Fruit fly (Drosophila melanogaster) whole organism, embryonic: ENCODE measurements around the gene CG32073.

ENCODE experiments used
- Asciz ChIP-seq: fragments of 200-800 bp; sonication (Bioruptor generic); optimal IDR thresholded peaks from 2 replicates; lab custom pipeline; 2017; ENCODE audit warnings: missing biosample characterization, mild to moderate bottlenecking, missing genetic modification characterization, missing genetic modification reagents
- Atf-2 ChIP-seq: fragments of 200-800 bp; sonication (Bioruptor generic); optimal IDR thresholded peaks from 2 replicates; lab custom pipeline; 2016; ENCODE audit warnings: missing biosample characterization, missing genetic modification characterization
- Blimp-1 ChIP-seq: fragments of 200-800 bp; sonication (Bioruptor generic); optimal IDR thresholded peaks from 3 replicates; lab custom pipeline; 2018; ENCODE audit warnings: missing biosample characterization, missing genetic modification characterization, mild to moderate bottlenecking, moderate library complexity, missing genetic modification reagents
- CG11695 ChIP-seq: fragments of 200-800 bp; sonication (Bioruptor generic); IDR thresholded peaks from 3 replicates; pipeline ENCODE4 v1.3.6; 2022; ENCODE audit warnings: missing biosample characterization, missing genetic modification characterization
- CG12155 ChIP-seq: fragments of 200-800 bp; sonication (Bioruptor generic); optimal IDR thresholded peaks from 3 replicates; lab custom pipeline; 2016; ENCODE audit warnings: missing biosample characterization, missing genetic modification characterization
- CG12219 ChIP-seq: fragments of 200-800 bp; sonication (Bioruptor generic); optimal IDR thresholded peaks from 3 replicates; lab custom pipeline; 2018; ENCODE audit warnings: missing biosample characterization, mild to moderate bottlenecking, missing genetic modification characterization
- CG12769 ChIP-seq: fragments of 200-800 bp; sonication (Bioruptor generic); optimal IDR thresholded peaks from 2 replicates; lab custom pipeline; 2019; ENCODE audit warnings: missing biosample characterization, mild to moderate bottlenecking, missing genetic modification characterization, moderate library complexity
- CG13287 ChIP-seq: fragments of 200-800 bp; sonication (Bioruptor generic); IDR thresholded peaks from 2 replicates; pipeline ENCODE4 v1.3.6; 2022; ENCODE audit warnings: missing biosample characterization, missing genetic modification characterization; ENCODE audit not compliant: partially characterized antibody
- CG15073 ChIP-seq: fragments of 200-800 bp; sonication (Bioruptor generic); optimal IDR thresholded peaks from 2 replicates; lab custom pipeline; 2016; ENCODE audit warnings: missing biosample characterization, missing genetic modification characterization
- CG15269 ChIP-seq: fragments of 200-800 bp; sonication (Bioruptor generic); optimal IDR thresholded peaks from 2 replicates; lab custom pipeline; 2018; ENCODE audit warnings: missing biosample characterization, mild to moderate bottlenecking, missing genetic modification characterization, moderate library complexity
- CG15479 ChIP-seq: fragments of 200-800 bp; sonication (Bioruptor generic); optimal IDR thresholded peaks from 3 replicates; lab custom pipeline; 2019; ENCODE audit warnings: missing biosample characterization, mild to moderate bottlenecking, missing genetic modification characterization, moderate library complexity
- CG17186 ChIP-seq: fragments of 200-800 bp; sonication (Bioruptor generic); optimal IDR thresholded peaks from 3 replicates; lab custom pipeline; 2017; ENCODE audit warnings: missing biosample characterization, missing genetic modification reagents, missing genetic modification characterization
- CG17829 ChIP-seq: fragments of 200-800 bp; optimal IDR thresholded peaks from 2 replicates; lab custom pipeline; 2019; ENCODE audit warnings: missing biosample characterization, mild to moderate bottlenecking, missing genetic modification characterization, moderate library complexity
- CG4424 ChIP-seq: fragments of 200-800 bp; sonication (Bioruptor generic); optimal IDR thresholded peaks from 3 replicates; lab custom pipeline; 2016; ENCODE audit warnings: missing biosample characterization, missing genetic modification characterization
- CG4730 ChIP-seq: fragments of 200-800 bp; sonication (Bioruptor generic); IDR thresholded peaks from 2 replicates; pipeline ENCODE4 v1.3.6; 2022; ENCODE audit warnings: missing biosample characterization, missing genetic modification characterization
- CG7839 ChIP-seq: fragments of 200-800 bp; sonication (Bioruptor generic); optimal IDR thresholded peaks from 3 replicates; lab custom pipeline; 2018; ENCODE audit warnings: missing biosample characterization, mild to moderate bottlenecking, missing genetic modification characterization, moderate library complexity
- CG7963 ChIP-seq: fragments of 200-800 bp; sonication (Bioruptor generic); IDR thresholded peaks from 3 replicates; pipeline ENCODE4 v1.3.6; 2022; ENCODE audit warnings: missing biosample characterization, missing genetic modification characterization; ENCODE audit not compliant: partially characterized antibody
- CkIIα-i1 ChIP-seq: fragments of 200-800 bp; sonication (Bioruptor generic); IDR thresholded peaks from 2 replicates; pipeline ENCODE4 v1.3.6; 2022; ENCODE audit warnings: missing biosample characterization, missing genetic modification characterization
- Dad ChIP-seq: fragments of 200-800 bp; sonication (Bioruptor generic); optimal IDR thresholded peaks from 3 replicates; lab custom pipeline; 2016; ENCODE audit warnings: missing biosample characterization, missing genetic modification characterization
- Drgx ChIP-seq: fragments of 200-800 bp; sonication (Bioruptor generic); IDR thresholded peaks from 2 replicates; pipeline ENCODE4 v1.3.6; 2022; ENCODE audit warnings: missing biosample characterization, missing genetic modification characterization
- E2f2 ChIP-seq: fragments of 200-800 bp; sonication (Bioruptor generic); IDR thresholded peaks from 2 replicates; pipeline ENCODE4 v1.3.6; 2022; ENCODE audit warnings: missing biosample characterization, missing genetic modification characterization
- ERR ChIP-seq: fragments of 200-800 bp; sonication (Bioruptor generic); optimal IDR thresholded peaks from 2 replicates; lab custom pipeline; 2016; ENCODE audit warnings: missing biosample characterization, missing genetic modification characterization
- HHEX ChIP-seq: fragments of 200-800 bp; sonication (Bioruptor generic); optimal IDR thresholded peaks from 3 replicates; lab custom pipeline; 2017; ENCODE audit warnings: missing biosample characterization, mild to moderate bottlenecking, missing genetic modification characterization, missing genetic modification reagents
- HLH3B ChIP-seq: fragments of 200-800 bp; sonication (Bioruptor generic); IDR thresholded peaks from 2 replicates; pipeline ENCODE4 v1.3.6; 2022; ENCODE audit warnings: missing biosample characterization, missing genetic modification characterization
- Hmr ChIP-seq: fragments of 200-800 bp; sonication (Bioruptor generic); optimal IDR thresholded peaks from 3 replicates; lab custom pipeline; 2017; ENCODE audit warnings: mild to moderate bottlenecking, missing biosample characterization, missing genetic modification reagents, missing genetic modification characterization
- Meics ChIP-seq: fragments of 200-800 bp; sonication (Bioruptor generic); optimal IDR thresholded peaks from 2 replicates; lab custom pipeline; 2017; ENCODE audit warnings: missing biosample characterization, mild to moderate bottlenecking, missing genetic modification characterization
- Myb ChIP-seq: fragments of 200-800 bp; sonication (Bioruptor generic); optimal IDR thresholded peaks from 2 replicates; lab custom pipeline; 2016; ENCODE audit warnings: missing biosample characterization, missing genetic modification characterization
- NC2α ChIP-seq: fragments of 200-800 bp; sonication (Bioruptor generic); optimal IDR thresholded peaks from 2 replicates; lab custom pipeline; 2016; ENCODE audit warnings: missing biosample characterization, missing genetic modification characterization
- Sin3A ChIP-seq: fragments of >200 bp; optimal IDR thresholded peaks from 2 replicates; lab custom pipeline; 2018
- Xrp1 ChIP-seq: fragments of 200-800 bp; sonication (Bioruptor generic); IDR thresholded peaks from 2 replicates; pipeline ENCODE4 v1.3.6; 2022; ENCODE audit warnings: missing biosample characterization, missing genetic modification characterization
- az2 ChIP-seq: fragments of 200-800 bp; sonication (Bioruptor generic); optimal IDR thresholded peaks from 3 replicates; lab custom pipeline; 2016; ENCODE audit warnings: missing biosample characterization, missing genetic modification characterization
- br ChIP-seq: fragments of >200 bp; optimal IDR thresholded peaks from 2 replicates; lab custom pipeline; 2017
- caup ChIP-seq: fragments of 200-800 bp; sonication (Bioruptor generic); optimal IDR thresholded peaks from 3 replicates; lab custom pipeline; 2017; ENCODE audit warnings: missing biosample characterization, mild to moderate bottlenecking, missing genetic modification characterization, moderate library complexity; ENCODE audit not compliant: severe bottlenecking
- dysf ChIP-seq: fragments of 200-800 bp; sonication (Bioruptor generic); IDR thresholded peaks from 3 replicates; pipeline ENCODE4 v1.3.6; 2022; ENCODE audit warnings: missing biosample characterization, missing genetic modification characterization
- esg ChIP-seq: fragments of 200-800 bp; sonication (Bioruptor generic); conservative IDR thresholded peaks from 2 replicates; pipeline ENCODE4 v1.3.6; 2022; ENCODE audit warnings: missing biosample characterization, missing genetic modification characterization
- ewg ChIP-seq: fragments of 200-800 bp; sonication (Bioruptor generic); optimal IDR thresholded peaks from 3 replicates; lab custom pipeline; 2017; ENCODE audit warnings: mild to moderate bottlenecking, missing biosample characterization, missing genetic modification reagents, missing genetic modification characterization
- gcm2 ChIP-seq: fragments of 200-800 bp; sonication (Bioruptor generic); optimal IDR thresholded peaks from 2 replicates; lab custom pipeline; 2016; ENCODE audit warnings: missing biosample characterization, missing genetic modification characterization
- gfzf ChIP-seq: fragments of 200-800 bp; sonication (Bioruptor generic); optimal IDR thresholded peaks from 2 replicates; lab custom pipeline; 2016; ENCODE audit warnings: missing biosample characterization, mild to moderate bottlenecking, missing genetic modification characterization, moderate library complexity
- hth ChIP-seq: fragments of >200 bp; optimal IDR thresholded peaks from 2 replicates; lab custom pipeline; 2017; ENCODE audit warnings: inconsistent platforms
- knrl ChIP-seq: fragments of 200-800 bp; sonication (Bioruptor generic); IDR thresholded peaks from 3 replicates; pipeline ENCODE4 v1.3.6; 2022; ENCODE audit warnings: missing biosample characterization, missing genetic modification characterization; ENCODE audit not compliant: partially characterized antibody
- oc ChIP-seq: fragments of 200-800 bp; sonication (Bioruptor generic); optimal IDR thresholded peaks from 2 replicates; lab custom pipeline; 2018; ENCODE audit warnings: missing biosample characterization, mild to moderate bottlenecking, missing genetic modification characterization, moderate library complexity
- onecut ChIP-seq: fragments of 200-800 bp; sonication (Bioruptor generic); IDR thresholded peaks from 2 replicates; pipeline ENCODE4 v1.3.6; 2022; ENCODE audit warnings: missing biosample characterization, missing genetic modification characterization
- peb ChIP-seq: fragments of 200-800 bp; sonication (Bioruptor generic); IDR thresholded peaks from 2 replicates; pipeline ENCODE4 v1.3.6; 2022; ENCODE audit warnings: missing biosample characterization, missing genetic modification characterization
- pho ChIP-seq: fragments of 200-800 bp; sonication (Bioruptor generic); optimal IDR thresholded peaks from 2 replicates; lab custom pipeline; 2016; ENCODE audit warnings: missing biosample characterization, missing genetic modification characterization
- pum ChIP-seq: fragments of 200-800 bp; sonication (Bioruptor generic); optimal IDR thresholded peaks from 2 replicates; lab custom pipeline; 2016; ENCODE audit warnings: missing biosample characterization, missing genetic modification characterization
- repo ChIP-seq: fragments of 200-800 bp; sonication (Bioruptor generic); optimal IDR thresholded peaks from 2 replicates; lab custom pipeline; 2016; ENCODE audit warnings: missing biosample characterization, missing genetic modification characterization
- run ChIP-seq: fragments of 200-800 bp; sonication (Bioruptor generic); optimal IDR thresholded peaks from 3 replicates; lab custom pipeline; 2018; ENCODE audit warnings: missing biosample characterization, mild to moderate bottlenecking, missing genetic modification characterization
- sens-2 ChIP-seq: fragments of 200-800 bp; sonication (Bioruptor generic); IDR thresholded peaks from 2 replicates; pipeline ENCODE4 v1.3.6; 2022; ENCODE audit warnings: missing biosample characterization, missing genetic modification characterization
- sima ChIP-seq: fragments of 200-800 bp; sonication (Bioruptor generic); optimal IDR thresholded peaks from 2 replicates; lab custom pipeline; 2016; ENCODE audit warnings: missing biosample characterization, missing genetic modification characterization
- sqz ChIP-seq: fragments of 200-800 bp; sonication (Bioruptor generic); optimal IDR thresholded peaks from 3 replicates; lab custom pipeline; 2018; ENCODE audit warnings: missing biosample characterization, mild to moderate bottlenecking, missing genetic modification characterization
- trem ChIP-seq: fragments of 200-800 bp; optimal IDR thresholded peaks from 3 replicates; lab custom pipeline; 2019; ENCODE audit warnings: missing biosample characterization, mild to moderate bottlenecking, missing genetic modification characterization, moderate library complexity
- zen2 ChIP-seq: fragments of 200-800 bp; sonication (Bioruptor generic); IDR thresholded peaks from 3 replicates; pipeline ENCODE4 v1.3.6; 2022; ENCODE audit warnings: missing biosample characterization, missing genetic modification characterization; ENCODE audit not compliant: partially characterized antibody

Gene CG32073

dm6 chr3L:11064689-11065088, 42.7 kb downstream of the CG32073 start, which contains the start of the genes CG32075, CG45101 and SuUR (continued):
- TF ChIP-seq NC2α (GFP tag; lab: Kevin White, UChicago) (peak; percentile 70), ewg (GFP tag; lab: Kevin White, UChicago) (peak; percentile 76), CG15269 (tag; lab: Kevin White, UChicago) (peak; percentile 80), CG4424 (GFP tag; lab: Kevin White, UChicago) (peak; percentile 92), CkIIα-i1 (no peak), az2 (GFP tag; lab: Kevin White, UChicago) (peak; percentile 87), CG11695 (peak; percentile 78), Atf-2 (GFP tag; lab: Kevin White, UChicago) (peak; percentile 82), CG12219 (GFP tag; lab: Kevin White, UChicago) (peak; percentile 57), CG13287 (GFP tag; lab: Robert Waterston, UW) (peak; percentile 49), peb (peak; percentile 87), Dad (GFP tag; lab: Kevin White, UChicago) (peak; percentile 88), zen2 (GFP tag; lab: Robert Waterston, UW) (no peak), pho (peak; percentile 93), Blimp-1 (GFP tag; lab: Kevin White, UChicago) (no peak), CG15479 (no peak), Drgx (peak; percentile 82), gfzf (GFP tag; lab: Kevin White, UChicago) (peak; percentile 5), Meics (GFP tag; lab: Kevin White, UChicago) (peak; percentile 86), onecut (GFP tag; lab: Robert Waterston, UW) (peak; percentile 34; the same call in 1 of the 2 replicates), sima (GFP tag; lab: Kevin White, UChicago) (peak; percentile 56), oc (tag; lab: Kevin White, UChicago) (peak; percentile 57), CG7839 (tag; lab: Kevin White, UChicago) (peak; percentile 91), CG7963 (GFP tag; lab: Robert Waterston, UW) (no peak; the same call in 2 of the 3 replicates), HLH3B (GFP tag; lab: Robert Waterston, UW) (peak; percentile 78), Xrp1 (GFP tag; lab: Robert Waterston, UW) (peak; percentile 83), Sin3A (lab: Kevin White, UChicago) (peak; percentile 75), HHEX (GFP tag; lab: Kevin White, UChicago) (peak; percentile 82), CG17829 (tag; lab: Kevin White, UChicago) (peak; percentile 88), Myb (GFP tag; lab: Kevin White, UChicago) (peak; percentile 75), knrl (GFP tag; lab: Robert Waterston, UW) (peak; percentile 24; the same call in 1 of the 3 replicates), ERR (GFP tag; lab: Kevin White, UChicago) (no peak), sens-2 (GFP tag; lab: Robert Waterston, UW) (peak; percentile 65), dysf (GFP tag; lab: Robert Waterston, UW) (peak; percentile 87), Hmr (GFP tag; lab: Kevin White, UChicago) (peak; percentile 82), trem (tag; lab: Kevin White, UChicago) (peak; percentile 79), CG15073 (peak; percentile 57), CG4730 (peak; percentile 81), Asciz (GFP tag; lab: Kevin White, UChicago) (peak; percentile 62), CG17186 (GFP tag; lab: Kevin White, UChicago) (peak; percentile 55), sqz (peak; percentile 18), hth (lab: Kevin White, UChicago) (no peak), repo (peak; percentile 83), E2f2 (GFP tag; lab: Robert Waterston, UW) (peak; percentile 78), gcm2 (GFP tag; lab: Kevin White, UChicago) (peak; percentile 81), br (lab: Kevin White, UChicago) (no peak), run (tag; lab: Kevin White, UChicago) (peak; percentile 80), pum (GFP tag; lab: Kevin White, UChicago) (peak; percentile 87), caup (peak; percentile 86), esg (GFP tag; lab: Robert Waterston, UW) (peak; percentile 92), CG12155 (GFP tag; lab: Kevin White, UChicago) (peak; percentile 89), CG12769 (tag; lab: Kevin White, UChicago) (peak; percentile 81)
